Fruit fly (Drosophila melanogaster): Measurements from ENCODE around the gene CG5708.

Gene CG5708

DNA sequence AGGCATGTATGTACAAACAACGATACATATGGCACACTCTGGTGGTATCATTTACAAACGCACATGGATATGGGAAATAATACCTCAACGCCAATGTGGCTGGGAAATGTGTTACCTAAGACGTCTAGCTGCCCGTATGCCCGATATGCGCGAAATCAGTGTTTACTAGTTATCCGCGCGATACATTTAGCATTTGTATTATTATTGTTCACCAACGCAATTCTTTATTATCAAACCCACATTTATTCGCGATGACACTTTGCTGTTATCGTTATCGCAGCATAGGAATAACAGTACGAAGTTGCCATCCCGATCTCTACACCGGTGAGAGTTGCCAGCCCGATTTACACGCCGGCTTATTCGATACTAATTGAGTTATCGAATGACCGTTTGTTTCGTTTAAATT lies 20.2 kb upstream of the CG5708 start, which contains the start of gene chico (continued):
- TF ChIP-seq ATbp (GFP tag; optimal IDR thresholded peaks at IDR 0.05), result no peak
- TF ChIP-seq Nf-YA (GFP tag; IDR thresholded peaks at IDR 0.05), result no peak
- TF ChIP-seq CG1647 (GFP tag; optimal IDR thresholded peaks at IDR 0.05), result no peak
- TF ChIP-seq danr (GFP tag; IDR thresholded peaks at IDR 0.05), result no peak
- no peak for TF ChIP-seq CG12744 (GFP tag; optimal IDR thresholded peaks at IDR 0.05)
- TF ChIP-seq lilli (GFP tag; optimal IDR thresholded peaks at IDR 0.05), result peak; percentile 38
- TF ChIP-seq CG12659 (GFP tag; optimal IDR thresholded peaks at IDR 0.05), result peak; percentile 77
- TF ChIP-seq CG6813 (GFP tag; optimal IDR thresholded peaks at IDR 0.05), result no peak
- TF ChIP-seq CG14014 (GFP tag; IDR thresholded peaks at IDR 0.05), result no peak
- no peak for TF ChIP-seq Atf-2 (GFP tag; optimal IDR thresholded peaks at IDR 0.05)
- no peak for TF ChIP-seq CG11504 (tag; optimal IDR thresholded peaks at IDR 0.05)
- no peak for TF ChIP-seq D19A (tag; optimal IDR thresholded peaks at IDR 0.05)
- no peak for TF ChIP-seq Doc2 (GFP tag; IDR thresholded peaks at IDR 0.05)
- TF ChIP-seq gro (GFP tag; optimal IDR thresholded peaks at IDR 0.05), result peak; percentile 47
- peak; percentile 93 for TF ChIP-seq nerfin-1 (tag; optimal IDR thresholded peaks at IDR 0.05)
- no peak; the same call in 2 of the 3 replicates for TF ChIP-seq knrl (GFP tag; IDR thresholded peaks at IDR 0.05; ENCODE audit: partially characterized antibody)
- peak; percentile 68 for TF ChIP-seq CG2116 (GFP tag; optimal IDR thresholded peaks at IDR 0.05)
- no peak for TF ChIP-seq lov (optimal IDR thresholded peaks at IDR 0.05)
- TF ChIP-seq lov (GFP tag; IDR thresholded peaks at IDR 0.05), result no peak
- TF ChIP-seq CG8924 (tag; optimal IDR thresholded peaks at IDR 0.05), result peak; percentile 44
- TF ChIP-seq HLH54F (GFP tag; optimal IDR thresholded peaks at IDR 0.05), result no peak
- no peak for TF ChIP-seq CG11695 (GFP tag; IDR thresholded peaks at IDR 0.05)
- peak; percentile 91 for TF ChIP-seq CG30020 (tag; optimal IDR thresholded peaks at IDR 0.05)
- TF ChIP-seq ftz-f1 (GFP tag; optimal IDR thresholded peaks at IDR 0.05), result no peak
- TF ChIP-seq pfk (GFP tag; optimal IDR thresholded peaks at IDR 0.05), result peak; percentile 68
- TF ChIP-seq org-1 (GFP tag; optimal IDR thresholded peaks at IDR 0.05), result no peak
- TF ChIP-seq CG7928 (GFP tag; optimal IDR thresholded peaks at IDR 0.05), result no peak
- TF ChIP-seq croc (GFP tag; conservative IDR thresholded peaks at IDR 0.05), result no peak
- no peak for TF ChIP-seq tx (GFP tag; optimal IDR thresholded peaks at IDR 0.05)
- TF ChIP-seq CG11093 (GFP tag; IDR thresholded peaks at IDR 0.05), result no peak
- TF ChIP-seq trem (tag; optimal IDR thresholded peaks at IDR 0.05), result peak; percentile 80
- TF ChIP-seq exex (tag; optimal IDR thresholded peaks at IDR 0.05), result no peak
- TF ChIP-seq unc-4 (GFP tag; IDR thresholded peaks at IDR 0.05; ENCODE audit: partially characterized antibody), result peak; percentile 62
- no peak for TF ChIP-seq CG12236 (GFP tag; optimal IDR thresholded peaks at IDR 0.05)
- TF ChIP-seq Asciz (GFP tag; optimal IDR thresholded peaks at IDR 0.05), result no peak
- no peak for TF ChIP-seq CG2202 (tag; optimal IDR thresholded peaks at IDR 0.05)
- no peak for TF ChIP-seq CG6272 (GFP tag; IDR thresholded peaks at IDR 0.05)
- peak in 1 of 3 experiments; percentile 17 for TF ChIP-seq Stat92E (GFP tag; optimal IDR thresholded peaks at IDR 0.05)
- TF ChIP-seq CG7839 (tag; optimal IDR thresholded peaks at IDR 0.05), result no peak
- peak; percentile 0 for TF ChIP-seq Spps (tag; optimal IDR thresholded peaks at IDR 0.05)
- TF ChIP-seq CG1024 (GFP tag; IDR thresholded peaks at IDR 0.05), result no peak
- TF ChIP-seq HLHmδ (GFP tag; optimal IDR thresholded peaks at IDR 0.05), result no peak
- TF ChIP-seq CG15514 (GFP tag; optimal IDR thresholded peaks at IDR 0.05), result no peak
- no peak for TF ChIP-seq CG10274 (GFP tag; optimal IDR thresholded peaks at IDR 0.05)
- no peak for TF ChIP-seq CG18476 (GFP tag; optimal IDR thresholded peaks at IDR 0.05)
- TF ChIP-seq CG8281 (tag; optimal IDR thresholded peaks at IDR 0.05), result no peak
- TF ChIP-seq CG9817 (tag; optimal IDR thresholded peaks at IDR 0.05), result no peak
- no peak for TF ChIP-seq CG8359 (GFP tag; optimal IDR thresholded peaks at IDR 0.05; ENCODE audit: borderline replicate concordance)
- no peak for TF ChIP-seq az2 (GFP tag; optimal IDR thresholded peaks at IDR 0.05)
- peak; percentile 17 for TF ChIP-seq Sin3A (optimal IDR thresholded peaks at IDR 0.05)
- TF ChIP-seq CG7987 (GFP tag; optimal IDR thresholded peaks at IDR 0.05), result peak; percentile 29

Measured in whole organism, embryonic.